Fruit fly (Drosophila melanogaster): ENCODE results near the gene iPLA2-VIA.

dm6 chr3L:9893983-9894382, 29.8 kb upstream of the iPLA2-VIA start:
- TF ChIP-seq kay (GFP tag; ENCODE audit: borderline replicate concordance): no peak
- no peak for TF ChIP-seq tj (GFP tag; optimal IDR thresholded peaks at IDR 0.05)
- TF ChIP-seq CG33017 (tag; optimal IDR thresholded peaks at IDR 0.05): no peak
- TF ChIP-seq CG14711 (tag; optimal IDR thresholded peaks at IDR 0.05): no peak
- TF ChIP-seq CG12768 (GFP tag; optimal IDR thresholded peaks at IDR 0.05): no peak
- no peak for TF ChIP-seq pad (GFP tag; optimal IDR thresholded peaks at IDR 0.05)
- TF ChIP-seq Clk (GFP tag; optimal IDR thresholded peaks at IDR 0.05): no peak
- TF ChIP-seq Crg-1 (GFP tag; optimal IDR thresholded peaks at IDR 0.05): no peak
- TF ChIP-seq CG7045 (GFP tag; optimal IDR thresholded peaks at IDR 0.05): no peak

All from whole organism, adult.